Worm (Caenorhabditis elegans): ENCODE data around the gene fis-1.

Gene fis-1

ce11 chrII:6745783-6746182 lies 9.2 kb upstream of the fis-1 start, which contains the start of gene ins-14:
TSS of gene ins-14 (minus strand) at chrII:6745814.
- TF ChIP-seq hnd-1 (tag; optimal IDR thresholded peaks at IDR 0.05) = no peak
- TF ChIP-seq sea-1 (GFP tag; conservative IDR thresholded peaks at IDR 0.05) = no peak
- TF ChIP-seq tbx-11 (GFP tag; IDR thresholded peaks at IDR 0.05) = no peak
- no peak for TF ChIP-seq ceh-13 (GFP tag; optimal IDR thresholded peaks at IDR 0.05)
- TF ChIP-seq ama-1 (optimal IDR thresholded peaks at IDR 0.05) = no peak
- TF ChIP-seq ceh-36 (tag; optimal IDR thresholded peaks at IDR 0.05) = no peak
- no peak for TF ChIP-seq F13C5.2 (tag; optimal IDR thresholded peaks at IDR 0.05)
- no peak for TF ChIP-seq scrt-1 (GFP tag; IDR thresholded peaks at IDR 0.05)
- TF ChIP-seq hmg-4 (GFP tag; optimal IDR thresholded peaks at IDR 0.05) = no peak

DNA sequence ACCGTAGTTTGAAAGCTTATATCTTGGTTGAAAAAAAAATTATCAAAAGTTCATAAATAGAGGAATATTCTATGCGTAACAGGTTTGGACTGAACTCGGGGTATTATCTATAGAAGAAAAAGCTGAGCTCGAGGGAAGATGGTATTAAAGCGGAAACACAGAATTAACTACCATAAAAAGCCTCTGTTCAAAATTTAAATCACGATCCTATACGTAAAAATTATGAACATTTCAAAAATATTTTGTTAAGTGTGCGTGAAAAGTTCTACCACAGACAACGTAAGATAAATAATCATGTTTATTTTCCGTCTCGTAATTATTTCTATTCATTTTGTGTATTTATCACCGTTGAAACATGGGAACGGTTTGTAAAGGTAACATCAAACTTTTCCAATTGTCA lies 8.6 kb upstream of the fis-1 start, which contains the start of gene F41G3.5:
Gene F41G3.5 (plus strand): TSS at position 301 of the 400 bp plus-strand sequence.
- TF ChIP-seq tbx-11 (GFP tag; IDR thresholded peaks at IDR 0.05) = no peak
- no peak for TF ChIP-seq F13C5.2 (tag; optimal IDR thresholded peaks at IDR 0.05)
- no peak for TF ChIP-seq tbx-37 (GFP tag; conservative IDR thresholded peaks at IDR 0.05)
- TF ChIP-seq hmbx-1 (tag; optimal IDR thresholded peaks at IDR 0.05) = no peak
- TF ChIP-seq hmg-4 (GFP tag; optimal IDR thresholded peaks at IDR 0.05) = no peak
- TF ChIP-seq sea-1 (GFP tag; conservative IDR thresholded peaks at IDR 0.05) = no peak

DNA sequence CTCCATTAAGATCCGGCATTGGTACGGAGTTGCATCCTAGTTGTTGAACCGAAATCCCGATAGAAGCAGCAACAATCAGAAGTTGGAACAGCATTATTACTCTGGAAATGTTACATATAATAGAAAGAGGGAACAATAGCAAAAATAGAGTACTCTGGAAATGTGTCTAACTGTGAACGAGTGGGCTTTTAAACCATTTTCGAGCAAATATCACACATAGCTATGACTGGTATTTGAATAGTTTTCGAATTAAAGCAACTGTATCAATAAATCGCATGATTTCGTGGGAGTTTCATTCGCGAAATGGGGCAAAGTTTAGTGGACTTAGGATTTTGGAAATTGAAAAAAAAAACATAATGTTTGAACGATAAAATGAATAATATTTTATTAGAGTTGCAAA lies 5.6 kb upstream of the fis-1 start, which contains the start of gene F41G3.10:
Gene F41G3.10 (minus strand): TSS at position 101 of the 400 bp plus-strand sequence.
- TF ChIP-seq ceh-13 (GFP tag; optimal IDR thresholded peaks at IDR 0.05) = no peak
- TF ChIP-seq hnd-1 (tag; optimal IDR thresholded peaks at IDR 0.05) = no peak
- TF ChIP-seq hmbx-1 (tag; optimal IDR thresholded peaks at IDR 0.05) = no peak
- TF ChIP-seq tbx-37 (GFP tag; conservative IDR thresholded peaks at IDR 0.05) = no peak
- TF ChIP-seq tra-4 (tag; optimal IDR thresholded peaks at IDR 0.05) = no peak
- TF ChIP-seq ets-7 (tag; optimal IDR thresholded peaks at IDR 0.05) = no peak
- no peak for TF ChIP-seq hmg-4 (GFP tag; optimal IDR thresholded peaks at IDR 0.05)
- no peak for TF ChIP-seq B0310.2 (tag; optimal IDR thresholded peaks at IDR 0.05)
- no peak for TF ChIP-seq flt-1 (GFP tag; IDR thresholded peaks at IDR 0.05)
- no peak for TF ChIP-seq sea-1 (GFP tag; conservative IDR thresholded peaks at IDR 0.05)
- TF ChIP-seq F13C5.2 (tag; optimal IDR thresholded peaks at IDR 0.05) = no peak
- TF ChIP-seq aly-1 (tag; optimal IDR thresholded peaks at IDR 0.05) = no peak
- no peak for TF ChIP-seq pes-1 (GFP tag; IDR thresholded peaks at IDR 0.05)
- no peak for TF ChIP-seq tbx-11 (GFP tag; IDR thresholded peaks at IDR 0.05)

ce11 chrII:6750929-6751328 lies 4.0 kb upstream of the fis-1 start, which contains the start of gene F41G3.20:
TSS of gene F41G3.20 (minus strand) at chrII:6751029.
- no peak for TF ChIP-seq ets-7 (tag; optimal IDR thresholded peaks at IDR 0.05)

- no peak for TF ChIP-seq ceh-13 (GFP tag; optimal IDR thresholded peaks at IDR 0.05)
- TF ChIP-seq tra-4 (tag; optimal IDR thresholded peaks at IDR 0.05) = no peak
- TF ChIP-seq scrt-1 (GFP tag; IDR thresholded peaks at IDR 0.05) = no peak
- TF ChIP-seq tbx-11 (GFP tag; IDR thresholded peaks at IDR 0.05) = no peak
- TF ChIP-seq hmbx-1 (tag; optimal IDR thresholded peaks at IDR 0.05) = no peak
- TF ChIP-seq ets-7 (tag; optimal IDR thresholded peaks at IDR 0.05) = no peak
- TF ChIP-seq hnd-1 (tag; optimal IDR thresholded peaks at IDR 0.05) = no peak
These were observed 2.9 kb upstream of the fis-1 start, which contains the start of gene F41G3.19 for ce11 chrII:6752027-6752426. TSS of gene F41G3.19 (minus strand) at chrII:6752127.

DNA sequence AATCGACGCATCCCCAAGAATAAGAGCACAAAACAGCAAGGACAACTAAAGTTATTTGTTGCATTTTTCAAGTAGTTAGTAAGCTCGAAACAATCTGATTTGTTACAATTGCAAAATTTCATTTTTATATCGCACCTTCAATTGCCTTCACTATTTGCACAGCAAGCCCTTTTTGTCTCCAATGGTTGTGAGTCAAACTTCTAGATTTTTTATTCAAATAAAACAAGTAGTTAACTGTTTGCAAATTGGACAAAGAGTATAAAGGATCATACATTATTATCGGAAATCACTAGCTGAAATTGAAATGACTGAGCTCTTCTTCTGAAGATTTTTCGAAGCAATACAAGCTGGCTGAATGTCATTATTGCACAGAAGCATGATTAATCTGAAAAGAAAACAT lies 2.1 kb upstream of the fis-1 start, which contains the start of gene F41G3.21:
Gene F41G3.21 (minus strand): TSS at position 101 of the 400 bp plus-strand sequence.
- no peak for TF ChIP-seq hmbx-1 (tag; optimal IDR thresholded peaks at IDR 0.05)

DNA sequence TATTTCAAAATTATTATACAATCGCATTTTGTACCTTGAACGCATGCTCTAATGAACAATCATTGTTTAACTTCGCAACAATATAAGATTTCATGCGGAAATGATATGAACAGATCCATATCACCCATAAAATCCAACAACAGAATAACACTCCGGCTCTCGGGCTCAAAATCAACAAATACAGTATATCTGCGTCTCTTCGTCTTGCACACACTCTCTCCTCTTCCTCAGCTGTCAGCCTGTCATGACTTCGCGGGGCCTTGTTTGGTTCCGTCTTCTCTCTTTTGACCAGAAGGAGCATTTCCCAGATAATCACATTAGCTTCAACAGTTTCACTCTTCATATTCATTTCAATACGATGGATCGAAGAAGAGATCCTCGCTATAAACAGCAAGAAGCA lies 1.3 kb downstream of the fis-1 start, which contains the start of gene F41G3.3:
Gene F41G3.3 (plus strand): TSS at position 301 of the 400 bp plus-strand sequence.
- TF ChIP-seq scrt-1 (GFP tag; IDR thresholded peaks at IDR 0.05) (no peak), aly-1 (tag; optimal IDR thresholded peaks at IDR 0.05) (no peak), ets-7 (tag; optimal IDR thresholded peaks at IDR 0.05) (no peak), hmbx-1 (tag; optimal IDR thresholded peaks at IDR 0.05) (no peak)

- TF ChIP-seq B0310.2 (tag; optimal IDR thresholded peaks at IDR 0.05) (no peak), tra-4 (tag; optimal IDR thresholded peaks at IDR 0.05) (no peak), ceh-36 (tag; optimal IDR thresholded peaks at IDR 0.05) (no peak), ama-1 (optimal IDR thresholded peaks at IDR 0.05) (no peak), ets-7 (tag; optimal IDR thresholded peaks at IDR 0.05) (no peak), ceh-13 (GFP tag; optimal IDR thresholded peaks at IDR 0.05) (no peak), pes-1 (GFP tag; IDR thresholded peaks at IDR 0.05) (no peak), hmg-4 (GFP tag; optimal IDR thresholded peaks at IDR 0.05) (no peak), F13C5.2 (tag; optimal IDR thresholded peaks at IDR 0.05) (no peak), scrt-1 (GFP tag; IDR thresholded peaks at IDR 0.05) (no peak), tbx-37 (GFP tag; conservative IDR thresholded peaks at IDR 0.05) (no peak), sea-1 (GFP tag; conservative IDR thresholded peaks at IDR 0.05) (no peak), hmbx-1 (tag; optimal IDR thresholded peaks at IDR 0.05) (no peak), tbx-11 (GFP tag; IDR thresholded peaks at IDR 0.05) (no peak), hnd-1 (tag; optimal IDR thresholded peaks at IDR 0.05) (no peak), aly-1 (tag; optimal IDR thresholded peaks at IDR 0.05) (no peak), flt-1 (GFP tag; IDR thresholded peaks at IDR 0.05) (no peak)
These were observed 9.8 kb downstream of the fis-1 start, which contains the start of gene nlp-50 for ce11 chrII:6764734-6765133. TSS of gene nlp-50 (plus strand) at chrII:6765034.

DNA sequence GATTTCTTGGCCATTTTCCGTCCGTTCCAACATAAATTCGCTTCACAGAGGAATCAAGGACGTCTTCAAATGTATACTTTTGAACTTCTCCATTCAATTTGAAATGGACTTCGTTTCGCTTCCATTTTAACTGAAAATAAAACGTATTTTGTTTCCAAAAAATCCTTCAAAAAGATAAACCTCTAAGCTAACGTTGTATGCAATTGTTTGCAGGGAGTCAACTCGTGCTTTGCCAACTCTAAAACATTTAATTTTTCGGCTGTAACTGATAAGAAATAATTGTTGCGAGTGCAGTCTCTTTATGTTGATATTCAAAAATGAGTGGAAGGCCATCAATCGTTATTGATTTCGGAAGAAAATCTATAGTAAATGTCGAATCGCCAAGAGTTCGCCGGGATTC lies 13.0 kb downstream of the fis-1 start, which contains the start of gene F41G3.18:
Gene F41G3.18 (plus strand): TSS at position 301 of the 400 bp plus-strand sequence.
- TF ChIP-seq B0310.2 (tag; optimal IDR thresholded peaks at IDR 0.05) (no peak), tbx-37 (GFP tag; conservative IDR thresholded peaks at IDR 0.05) (no peak), pes-1 (GFP tag; IDR thresholded peaks at IDR 0.05) (no peak), sea-1 (GFP tag; conservative IDR thresholded peaks at IDR 0.05) (no peak), tra-4 (tag; optimal IDR thresholded peaks at IDR 0.05) (no peak), ama-1 (optimal IDR thresholded peaks at IDR 0.05) (no peak), ceh-36 (tag; optimal IDR thresholded peaks at IDR 0.05) (no peak), ets-7 (tag; optimal IDR thresholded peaks at IDR 0.05) (no peak)
